Worm (Caenorhabditis elegans): ENCODE measurements around the gene mmaa-1.

Gene mmaa-1

ce11 chrII:7104794-7105613 lies 4.0 kb upstream of the mmaa-1 start, which contains the start of the genes farl-11 and rpl-33 (continued):
- no peak for TF ChIP-seq nhr-76 (tag; optimal IDR thresholded peaks at IDR 0.05)
- TF ChIP-seq nhr-237 (tag; optimal IDR thresholded peaks at IDR 0.05) = peak; percentile 87
- peak; percentile 79 for TF ChIP-seq lin-13 (GFP tag; optimal IDR thresholded peaks at IDR 0.05)
- peak in 1 of 2 experiments; percentile 57 for TF ChIP-seq ztf-11 (tag; optimal IDR thresholded peaks at IDR 0.05)
- peak; percentile 70 for TF ChIP-seq F16B12.6 (tag; optimal IDR thresholded peaks at IDR 0.05)
- TF ChIP-seq mdl-1 (tag; optimal IDR thresholded peaks at IDR 0.05) = peak in 1 of 2 experiments; percentile 65
- TF ChIP-seq fkh-8 (tag; optimal IDR thresholded peaks at IDR 0.05) = peak; percentile 85
- TF ChIP-seq elt-3 (tag; optimal IDR thresholded peaks at IDR 0.05) = peak in 4 of 6 experiments; percentile 14 to 84 (median 61)
- TF ChIP-seq efl-1 (optimal IDR thresholded peaks at IDR 0.05) = peak; percentile 84 to 86
- peak; percentile 79 to 97 for TF ChIP-seq efl-1 (GFP tag; optimal IDR thresholded peaks at IDR 0.05 in 1 of 2)
- TF ChIP-seq unc-30 (tag; optimal IDR thresholded peaks at IDR 0.05) = no peak
- TF ChIP-seq rnt-1 (tag; optimal IDR thresholded peaks at IDR 0.05) = peak; percentile 78
- peak; percentile 77 for TF ChIP-seq nhr-19 (GFP tag; conservative IDR thresholded peaks at IDR 0.05)
- peak; percentile 26; the same call in 1 of the 2 replicates for TF ChIP-seq ceh-88 (GFP tag; IDR thresholded peaks at IDR 0.05)
- TF ChIP-seq egl-27 (tag; optimal IDR thresholded peaks at IDR 0.05) = no peak
- peak; percentile 95 for TF ChIP-seq C16A3.4 (tag; optimal IDR thresholded peaks at IDR 0.05)
- no peak for TF ChIP-seq unc-62 (GFP tag; optimal IDR thresholded peaks at IDR 0.05)
- TF ChIP-seq irx-1 (tag; optimal IDR thresholded peaks at IDR 0.05) = peak; percentile 43
- TF ChIP-seq jun-1 (tag; optimal IDR thresholded peaks at IDR 0.05) = peak; percentile 60
- TF ChIP-seq fkh-4 (tag; optimal IDR thresholded peaks at IDR 0.05; ENCODE audit: borderline replicate concordance) = no peak
- TF ChIP-seq vab-15 (tag; optimal IDR thresholded peaks at IDR 0.05) = no peak
- peak; percentile 34 for TF ChIP-seq pax-3 (tag; optimal IDR thresholded peaks at IDR 0.05)
- no peak for TF ChIP-seq nhr-84 (tag; optimal IDR thresholded peaks at IDR 0.05)
- peak; percentile 86 for TF ChIP-seq nhr-20 (tag; optimal IDR thresholded peaks at IDR 0.05)
- peak; percentile 98 for TF ChIP-seq lin-15B (tag; optimal IDR thresholded peaks at IDR 0.05)
- no peak for TF ChIP-seq ceh-63 (GFP tag; optimal IDR thresholded peaks at IDR 0.05)
- peak; percentile 83 to 93 for TF ChIP-seq lin-35 (GFP tag; optimal IDR thresholded peaks at IDR 0.05)

- no peak for TF ChIP-seq swsn-7 (tag; optimal IDR thresholded peaks at IDR 0.05)
- no peak for TF ChIP-seq tbx-2 (tag; optimal IDR thresholded peaks at IDR 0.05)
- no peak for TF ChIP-seq ceh-63 (GFP tag; optimal IDR thresholded peaks at IDR 0.05)
- TF ChIP-seq nhr-20 (tag; optimal IDR thresholded peaks at IDR 0.05) = no peak
- TF ChIP-seq Y116A8C.19 (tag; optimal IDR thresholded peaks at IDR 0.05; ENCODE audit: borderline replicate concordance) = no peak
- TF ChIP-seq elt-2 (tag; optimal IDR thresholded peaks at IDR 0.05) = no peak
- no peak for TF ChIP-seq C34B4.2 (tag; optimal IDR thresholded peaks at IDR 0.05)
- TF ChIP-seq ztf-11 (tag; optimal IDR thresholded peaks at IDR 0.05) = no peak
- TF ChIP-seq ceh-90 (tag; optimal IDR thresholded peaks at IDR 0.05) = no peak
- no peak for TF ChIP-seq unc-98 (GFP tag; IDR thresholded peaks at IDR 0.05)
- no peak for TF ChIP-seq sox-4 (tag; optimal IDR thresholded peaks at IDR 0.05)
These were observed 2.1 kb upstream of the mmaa-1 start for ce11 chrII:7103111-7103510.

ce11 chrII:7102288-7102687 lies 1.3 kb upstream of the mmaa-1 start:
- TF ChIP-seq blmp-1 (tag; optimal IDR thresholded peaks at IDR 0.05) (peak; percentile 17), nhr-71 (tag; optimal IDR thresholded peaks at IDR 0.05) (peak; percentile 21), ces-1 (GFP tag; optimal IDR thresholded peaks at IDR 0.05) (no peak), snu-23 (GFP tag; optimal IDR thresholded peaks at IDR 0.05) (peak; percentile 22)

Data from whole organism, L1 larva.